Fruit fly (Drosophila melanogaster) whole organism, embryonic: Measurements from ENCODE around the gene CG42828.
A peak's percentile ranks its signal among the peaks of the same experiment; 100 is the strongest.

Experiments
- CG11085 ChIP-seq: fragments of 200-800 bp; sonication (Bioruptor generic); IDR thresholded peaks from 2 replicates; pipeline ENCODE4 v1.3.6; 2022; ENCODE audit warnings: missing biosample characterization, missing genetic modification characterization
- CG11247 ChIP-seq: fragments of 200-800 bp; sonication (Bioruptor generic); IDR thresholded peaks from 2 replicates; pipeline ENCODE4 v1.3.6; 2022; ENCODE audit warnings: missing biosample characterization, missing genetic modification characterization
- CG11504 ChIP-seq: fragments of 200-800 bp; sonication (Bioruptor generic); optimal IDR thresholded peaks from 3 replicates; lab custom pipeline; 2019; ENCODE audit warnings: missing biosample characterization, mild to moderate bottlenecking, missing genetic modification characterization, moderate library complexity
- CG1233 ChIP-seq: fragments of 200-800 bp; sonication (Bioruptor generic); optimal IDR thresholded peaks from 4 replicates; lab custom pipeline; 2018; ENCODE audit warnings: missing biosample characterization, mild to moderate bottlenecking, missing genetic modification characterization
- CG1792 ChIP-seq: fragments of 200-800 bp; sonication (Bioruptor generic); optimal IDR thresholded peaks from 2 replicates; lab custom pipeline; 2016; ENCODE audit warnings: missing biosample characterization, missing genetic modification characterization
- CG2712 ChIP-seq: fragments of 200-800 bp; optimal IDR thresholded peaks from 3 replicates; lab custom pipeline; 2019; ENCODE audit warnings: missing biosample characterization, mild to moderate bottlenecking, missing genetic modification characterization, moderate library complexity
- CG30403 ChIP-seq: fragments of 200-800 bp; sonication (Bioruptor generic); optimal IDR thresholded peaks from 3 replicates; lab custom pipeline; 2016; ENCODE audit warnings: missing biosample characterization, missing genetic modification characterization
- CG31224 ChIP-seq: fragments of 200-800 bp; sonication (Bioruptor generic); IDR thresholded peaks from 2 replicates; pipeline ENCODE4 v1.3.6; 2022; ENCODE audit warnings: missing biosample characterization, missing genetic modification characterization
- CG31388 ChIP-seq: fragments of 200-800 bp; sonication (Bioruptor generic); optimal IDR thresholded peaks from 2 replicates; lab custom pipeline; 2016; ENCODE audit warnings: missing biosample characterization, missing genetic modification characterization
- CG32772 ChIP-seq: fragments of 200-800 bp; sonication (Bioruptor generic); IDR thresholded peaks from 2 replicates; pipeline ENCODE4 v1.3.6; 2022; ENCODE audit warnings: missing biosample characterization, missing genetic modification characterization
- CG3995 ChIP-seq: fragments of 200-800 bp; sonication (Bioruptor generic); optimal IDR thresholded peaks from 3 replicates; lab custom pipeline; 2016; ENCODE audit warnings: missing biosample characterization, missing genetic modification characterization
- CG6854 ChIP-seq: fragments of 200-800 bp; sonication (Bioruptor generic); optimal IDR thresholded peaks from 3 replicates; lab custom pipeline; 2017; ENCODE audit warnings: missing biosample characterization, mild to moderate bottlenecking, missing genetic modification characterization
- CG8388 ChIP-seq: fragments of 200-800 bp; sonication (Bioruptor generic); optimal IDR thresholded peaks from 2 replicates; lab custom pipeline; 2019; ENCODE audit warnings: missing biosample characterization, mild to moderate bottlenecking, missing genetic modification characterization, moderate library complexity
- D19B ChIP-seq: fragments of 200-800 bp; sonication (Bioruptor generic); optimal IDR thresholded peaks from 2 replicates; lab custom pipeline; 2017; ENCODE audit warnings: missing biosample characterization, mild to moderate bottlenecking, missing genetic modification characterization
- Dad ChIP-seq: fragments of 200-800 bp; sonication (Bioruptor generic); optimal IDR thresholded peaks from 3 replicates; lab custom pipeline; 2016; ENCODE audit warnings: missing biosample characterization, missing genetic modification characterization
- Dbx ChIP-seq: fragments of 200-800 bp; sonication (Bioruptor generic); IDR thresholded peaks from 3 replicates; pipeline ENCODE4 v1.3.6; 2022; ENCODE audit warnings: missing biosample characterization, missing genetic modification characterization
- Doc2 ChIP-seq: fragments of 200-800 bp; sonication (Bioruptor generic); IDR thresholded peaks from 2 replicates; pipeline ENCODE4 v1.3.6; 2022; ENCODE audit warnings: missing biosample characterization, missing genetic modification characterization
- Fer1 ChIP-seq: fragments of 200-800 bp; sonication (Bioruptor generic); optimal IDR thresholded peaks from 2 replicates; lab custom pipeline; 2017; ENCODE audit warnings: missing biosample characterization, mild to moderate bottlenecking, missing genetic modification characterization
- GATAe ChIP-seq: fragments of 200-800 bp; sonication (Bioruptor generic); conservative IDR thresholded peaks from 2 replicates; pipeline ENCODE4 v1.3.6; 2022; ENCODE audit warnings: missing biosample characterization, missing genetic modification characterization
- Hmr ChIP-seq: fragments of 200-800 bp; sonication (Bioruptor generic); optimal IDR thresholded peaks from 3 replicates; lab custom pipeline; 2017; ENCODE audit warnings: mild to moderate bottlenecking, missing biosample characterization, missing genetic modification reagents, missing genetic modification characterization
- Mad ChIP-seq: fragments of 200-800 bp; sonication (Bioruptor generic); optimal IDR thresholded peaks from 2 replicates; lab custom pipeline; 2016; ENCODE audit warnings: missing biosample characterization, missing genetic modification characterization
- Nf-YC ChIP-seq: fragments of 200-800 bp; optimal IDR thresholded peaks from 3 replicates; lab custom pipeline; 2019; ENCODE audit warnings: missing biosample characterization, mild to moderate bottlenecking, missing genetic modification characterization, moderate library complexity
- Six4 ChIP-seq: fragments of 200-800 bp; sonication (Bioruptor generic); optimal IDR thresholded peaks from 2 replicates; lab custom pipeline; 2016; ENCODE audit warnings: missing biosample characterization, missing genetic modification characterization
- Trl ChIP-seq, 3 experiments: fragments of >200 bp in 2 of 3; fragments of 200-800 bp in 1 of 3; sonication (Bioruptor generic) in 1 of 3; optimal IDR thresholded peaks; 2 replicates in 1 of 3; 3 replicates in 2 of 3; lab custom pipeline; 2016 to 2017; ENCODE audit warnings: missing biosample characterization in 1 of 3, missing genetic modification characterization in 1 of 3
- YL-1 ChIP-seq: fragments of 200-800 bp; sonication (Bioruptor generic); optimal IDR thresholded peaks from 3 replicates; lab custom pipeline; 2017; ENCODE audit warnings: missing biosample characterization, mild to moderate bottlenecking, missing genetic modification characterization
- abd-A ChIP-seq: fragments of 200-800 bp; sonication (Bioruptor generic); optimal IDR thresholded peaks from 3 replicates; lab custom pipeline; 2019; ENCODE audit warnings: missing biosample characterization, mild to moderate bottlenecking, missing genetic modification characterization, moderate library complexity
- br ChIP-seq: fragments of >200 bp; optimal IDR thresholded peaks from 2 replicates; lab custom pipeline; 2017
- bsh ChIP-seq, 2 experiments: fragments of 200-800 bp; sonication (Bioruptor generic); optimal IDR thresholded peaks; 2 replicates each; lab custom pipeline; 2017 to 2018; ENCODE audit warnings: mild to moderate bottlenecking in 2 of 2, missing biosample characterization in 2 of 2, missing genetic modification characterization in 2 of 2, moderate library complexity in 1 of 2
- cas ChIP-seq: fragments of 200-800 bp; sonication (Bioruptor generic); IDR thresholded peaks from 2 replicates; pipeline ENCODE4 v1.3.6; 2022; ENCODE audit warnings: missing biosample characterization, missing genetic modification characterization
- crc ChIP-seq: fragments of 200-800 bp; sonication (Bioruptor generic); optimal IDR thresholded peaks from 2 replicates; lab custom pipeline; 2016; ENCODE audit warnings: missing biosample characterization, missing genetic modification characterization
- dan ChIP-seq: fragments of 200-800 bp; sonication (Bioruptor generic); IDR thresholded peaks from 2 replicates; pipeline ENCODE4 v1.3.6; 2022; ENCODE audit warnings: missing biosample characterization, missing genetic modification characterization
- dm ChIP-seq: fragments of 200-800 bp; sonication (Bioruptor generic); optimal IDR thresholded peaks from 3 replicates; lab custom pipeline; 2016; ENCODE audit warnings: missing biosample characterization, missing genetic modification characterization
- dmrt99B ChIP-seq: fragments of 200-800 bp; sonication (Bioruptor generic); optimal IDR thresholded peaks from 2 replicates; lab custom pipeline; 2018; ENCODE audit warnings: missing biosample characterization, mild to moderate bottlenecking, missing genetic modification characterization, moderate library complexity
- emc ChIP-seq: fragments of 200-800 bp; sonication (Bioruptor generic); optimal IDR thresholded peaks from 2 replicates; lab custom pipeline; 2016; ENCODE audit warnings: missing biosample characterization, missing genetic modification characterization
- ewg ChIP-seq: fragments of 200-800 bp; sonication (Bioruptor generic); optimal IDR thresholded peaks from 3 replicates; lab custom pipeline; 2017; ENCODE audit warnings: mild to moderate bottlenecking, missing biosample characterization, missing genetic modification reagents, missing genetic modification characterization
- exex ChIP-seq: fragments of 200-800 bp; sonication (Bioruptor generic); optimal IDR thresholded peaks from 4 replicates; lab custom pipeline; 2018; ENCODE audit warnings: missing biosample characterization, mild to moderate bottlenecking, missing genetic modification characterization, moderate library complexity
- gfzf ChIP-seq: fragments of 200-800 bp; sonication (Bioruptor generic); optimal IDR thresholded peaks from 2 replicates; lab custom pipeline; 2016; ENCODE audit warnings: missing biosample characterization, mild to moderate bottlenecking, missing genetic modification characterization, moderate library complexity
- h ChIP-seq: fragments of >200 bp; optimal IDR thresholded peaks from 2 replicates; lab custom pipeline; 2017
- hth ChIP-seq: fragments of >200 bp; optimal IDR thresholded peaks from 2 replicates; lab custom pipeline; 2017; ENCODE audit warnings: inconsistent platforms
- jumu ChIP-seq: fragments of 200-800 bp; sonication (Bioruptor generic); optimal IDR thresholded peaks from 3 replicates; lab custom pipeline; 2016; ENCODE audit warnings: missing biosample characterization, missing genetic modification characterization
- ken ChIP-seq: fragments of 200-800 bp; sonication (Bioruptor generic); IDR thresholded peaks from 3 replicates; pipeline ENCODE4 v1.3.6; 2022; ENCODE audit warnings: missing biosample characterization, missing genetic modification characterization
- mirr ChIP-seq: fragments of 200-800 bp; sonication (Bioruptor generic); optimal IDR thresholded peaks from 3 replicates; lab custom pipeline; 2018; ENCODE audit warnings: missing biosample characterization, mild to moderate bottlenecking, missing genetic modification characterization
- odd ChIP-seq: fragments of 200-800 bp; sonication (Bioruptor generic); optimal IDR thresholded peaks from 2 replicates; lab custom pipeline; 2017; ENCODE audit warnings: missing biosample characterization, mild to moderate bottlenecking, missing genetic modification characterization
- pho ChIP-seq: fragments of 200-800 bp; sonication (Bioruptor generic); optimal IDR thresholded peaks from 2 replicates; lab custom pipeline; 2016; ENCODE audit warnings: missing biosample characterization, missing genetic modification characterization
- pnt ChIP-seq: fragments of 200-800 bp; sonication (Bioruptor generic); optimal IDR thresholded peaks from 3 replicates; lab custom pipeline; 2016; ENCODE audit warnings: missing biosample characterization, missing genetic modification characterization
- pzg ChIP-seq: fragments of 200-800 bp; sonication (Bioruptor generic); optimal IDR thresholded peaks from 3 replicates; lab custom pipeline; 2018; ENCODE audit warnings: missing biosample characterization, mild to moderate bottlenecking, missing genetic modification characterization, moderate library complexity
- rib ChIP-seq: fragments of 200-800 bp; sonication (Bioruptor generic); IDR thresholded peaks from 2 replicates; pipeline ENCODE4 v1.3.6; 2022; ENCODE audit warnings: missing biosample characterization, missing genetic modification characterization
- seq ChIP-seq: fragments of 200-800 bp; sonication (Bioruptor generic); IDR thresholded peaks from 2 replicates; pipeline ENCODE4 v1.3.6; 2022; ENCODE audit warnings: missing biosample characterization, missing genetic modification characterization
- slbo ChIP-seq: fragments of 200-800 bp; sonication (Bioruptor generic); IDR thresholded peaks from 2 replicates; pipeline ENCODE4 v1.3.6; 2022; ENCODE audit warnings: missing biosample characterization, missing genetic modification characterization
- sr ChIP-seq: fragments of 200-800 bp; sonication (Bioruptor generic); IDR thresholded peaks from 3 replicates; pipeline ENCODE4 v1.3.6; 2022; ENCODE audit warnings: missing biosample characterization, missing genetic modification characterization

CG42828 gene

dm6 chr3R:23355829-23356738, 17.4 kb upstream of the CG42828 start, which contains the start of the genes ATPsynCF6 and Sec13 (continued):
- no peak for TF ChIP-seq dan (GFP tag; lab: Robert Waterston, UW)
- no peak for TF ChIP-seq Dad (GFP tag; lab: Kevin White, UChicago)
- no peak for TF ChIP-seq br (lab: Kevin White, UChicago)
- no peak for TF ChIP-seq sr (GFP tag; lab: Robert Waterston, UW)
- peak; percentile 100 for TF ChIP-seq CG2712 (tag; lab: Kevin White, UChicago)
- peak; percentile 32 for TF ChIP-seq CG8388
- peak in 1 of 2 experiments; percentile 11 for TF ChIP-seq bsh (GFP tag; optimal IDR thresholded peaks at IDR 0.05; lab: Kevin White, UChicago)
- no peak for TF ChIP-seq crc (GFP tag; lab: Kevin White, UChicago)
- TF ChIP-seq pho (GFP tag; lab: Kevin White, UChicago) = no peak
- peak; percentile 70 for TF ChIP-seq gfzf (GFP tag; lab: Kevin White, UChicago)
- no peak for TF ChIP-seq pnt (GFP tag; lab: Kevin White, UChicago)
- TF ChIP-seq CG31224 (GFP tag; lab: Robert Waterston, UW) = peak; percentile 36; the same call in 1 of the 2 replicates
- peak; percentile 47 for TF ChIP-seq CG3995 (GFP tag; lab: Kevin White, UChicago)
- no peak for TF ChIP-seq CG1792 (GFP tag; lab: Kevin White, UChicago)
- TF ChIP-seq emc (GFP tag; lab: Kevin White, UChicago) = no peak
- TF ChIP-seq abd-A (tag; lab: Kevin White, UChicago) = no peak
- peak; percentile 69 for TF ChIP-seq Dbx
- no peak for TF ChIP-seq GATAe
- TF ChIP-seq CG11085 (GFP tag; lab: Robert Waterston, UW) = peak; percentile 47; the same call in 1 of the 2 replicates
- peak; percentile 77 for TF ChIP-seq slbo (GFP tag; lab: Robert Waterston, UW)
- no peak for TF ChIP-seq dm (GFP tag; lab: Kevin White, UChicago)
- TF ChIP-seq ken (GFP tag; lab: Robert Waterston, UW) = no peak; the same call in 2 of the 3 replicates
- peak; percentile 65 for TF ChIP-seq CG11247 (GFP tag; lab: Robert Waterston, UW)
- no peak for TF ChIP-seq jumu (GFP tag; lab: Kevin White, UChicago)
- TF ChIP-seq hth (lab: Kevin White, UChicago) = no peak
- no peak for TF ChIP-seq Mad (GFP tag; lab: Kevin White, UChicago)
- TF ChIP-seq rib (GFP tag; lab: Robert Waterston, UW) = peak; percentile 29; the same call in 1 of the 2 replicates
- peak; percentile 17; the same call in 1 of the 2 replicates for TF ChIP-seq CG32772
- TF ChIP-seq Nf-YC (tag; lab: Kevin White, UChicago) = peak; percentile 43
- TF ChIP-seq exex (tag; lab: Kevin White, UChicago) = peak; percentile 37
- TF ChIP-seq odd = no peak
- peak; percentile 69 for TF ChIP-seq CG30403
- peak; percentile 56 for TF ChIP-seq pzg (GFP tag; lab: Kevin White, UChicago)
- TF ChIP-seq Fer1 (GFP tag; lab: Kevin White, UChicago) = peak; percentile 44
- peak; percentile 47 for TF ChIP-seq seq (GFP tag; lab: Robert Waterston, UW)
- peak; percentile 1 for TF ChIP-seq mirr
- no peak for TF ChIP-seq CG6854
- peak; percentile 37 for TF ChIP-seq CG1233 (GFP tag; lab: Kevin White, UChicago)
- TF ChIP-seq h = no peak
- TF ChIP-seq Trl (optimal IDR thresholded peaks at IDR 0.05; lab: Kevin White, UChicago) = no peak
- TF ChIP-seq Trl (GFP tag; optimal IDR thresholded peaks at IDR 0.05; lab: Kevin White, UChicago) = peak; percentile 41
- peak; percentile 64 for TF ChIP-seq Hmr
- TF ChIP-seq dmrt99B (tag; lab: Kevin White, UChicago) = peak; percentile 31
- no peak for TF ChIP-seq Doc2
- TF ChIP-seq cas = no peak
- TF ChIP-seq CG31388 (GFP tag; lab: Kevin White, UChicago) = no peak
- peak; percentile 70 for TF ChIP-seq CG11504
- peak; percentile 40 for TF ChIP-seq D19B (GFP tag; lab: Kevin White, UChicago)
- peak; percentile 34 for TF ChIP-seq Six4 (GFP tag; lab: Kevin White, UChicago)
- peak; percentile 7 for TF ChIP-seq ewg (GFP tag; lab: Kevin White, UChicago)
- peak; percentile 82 for TF ChIP-seq YL-1 (GFP tag; lab: Kevin White, UChicago)
